Worm (Caenorhabditis elegans) whole organism, young adult: Measurements from ENCODE around the gene C14A4.6.
A peak's percentile ranks its signal among the peaks of the same experiment; 100 is the strongest.

Experiments used
- B0035.1 ChIP-seq: sonication (generic microtip); optimal IDR thresholded peaks from 2 replicates; lab custom pipeline; 2016; ENCODE audit warnings: missing genetic modification characterization, mild to moderate bottlenecking, missing compliant biosample characterization, missing genotype, missing genetic modification reagents
- B0261.1 ChIP-seq: sonication (generic microtip); optimal IDR thresholded peaks from 2 replicates; lab custom pipeline; 2016; ENCODE audit warnings: mild to moderate bottlenecking, missing genetic modification characterization, moderate library complexity, missing compliant biosample characterization
- F33H1.4 ChIP-seq: fragments of 200-800 bp; sonication (Bioruptor generic); IDR thresholded peaks from 2 replicates; pipeline ENCODE4 v1.3.6; 2022; ENCODE audit warnings: missing genetic modification reagents, missing genetic modification characterization, missing compliant biosample characterization
- F57C9.4 ChIP-seq: sonication (generic microtip); optimal IDR thresholded peaks from 2 replicates; lab custom pipeline; 2017; ENCODE audit warnings: mild to moderate bottlenecking, missing genetic modification characterization, missing compliant biosample characterization
- K11D2.4 ChIP-seq: fragments of 200-800 bp; sonication (Bioruptor generic); IDR thresholded peaks from 2 replicates; pipeline ENCODE4 v1.3.6; 2022; ENCODE audit warnings: missing genetic modification reagents, missing genetic modification characterization, missing compliant biosample characterization
- T07F8.4 ChIP-seq: sonication (generic microtip); optimal IDR thresholded peaks from 2 replicates; lab custom pipeline; 2016; ENCODE audit warnings: mild to moderate bottlenecking, missing genetic modification characterization, moderate library complexity, missing compliant biosample characterization
- Y53G8AR.9 ChIP-seq: fragments of 200-800 bp; sonication (Bioruptor generic); conservative IDR thresholded peaks from 2 replicates; pipeline ENCODE4 v1.3.6; 2022; ENCODE audit warnings: missing genetic modification reagents, missing genetic modification characterization, missing compliant biosample characterization
- Y56A3A.18 ChIP-seq: fragments of 200-800 bp; sonication (Bioruptor generic); IDR thresholded peaks from 2 replicates; pipeline ENCODE4 v1.3.6; 2022; ENCODE audit warnings: missing genetic modification reagents, missing genetic modification characterization, missing compliant biosample characterization
- ama-1 ChIP-seq, 3 experiments: fragments of 150-350 bp in 1 of 3; sonication (generic microtip) in 2 of 3; optimal IDR thresholded peaks; 2 replicates each; lab custom pipeline; 2014 to 2018; ENCODE audit warnings: missing biosample characterization in 2 of 3, missing genetic modification characterization in 2 of 3, missing genetic modification reagents in 2 of 3
- aptf-3 ChIP-seq: fragments of 200-800 bp; sonication (Bioruptor generic); IDR thresholded peaks from 2 replicates; pipeline ENCODE4 v1.3.6; 2022; ENCODE audit warnings: missing genetic modification characterization, missing compliant biosample characterization
- attf-6 ChIP-seq: fragments of 200-800 bp; sonication (Bioruptor generic); IDR thresholded peaks from 2 replicates; pipeline ENCODE4 v1.3.6; 2022; ENCODE audit warnings: missing genetic modification reagents, missing genetic modification characterization, missing compliant biosample characterization
- cebp-2 ChIP-seq: fragments of 200-800 bp; sonication (Bioruptor generic); IDR thresholded peaks from 2 replicates; pipeline ENCODE4 v1.3.6; 2022; ENCODE audit warnings: missing genetic modification characterization, missing compliant biosample characterization
- ceh-27 ChIP-seq: fragments of 200-800 bp; sonication (Bioruptor generic); optimal IDR thresholded peaks from 2 replicates; lab custom pipeline; 2018; ENCODE audit warnings: mild to moderate bottlenecking, missing genetic modification characterization, moderate library complexity, missing compliant biosample characterization
- ceh-58 ChIP-seq: fragments of 200-800 bp; sonication (Bioruptor generic); IDR thresholded peaks from 2 replicates; pipeline ENCODE4 v1.3.6; 2022; ENCODE audit warnings: missing genetic modification characterization, missing compliant biosample characterization
- dpff-1 ChIP-seq: sonication (generic microtip); optimal IDR thresholded peaks from 2 replicates; lab custom pipeline; 2017; ENCODE audit warnings: mild to moderate bottlenecking, missing genetic modification characterization, missing compliant biosample characterization
- dpl-1 ChIP-seq: fragments of 150-350 bp; optimal IDR thresholded peaks from 2 replicates; lab custom pipeline; 2014; ENCODE audit warnings: missing biosample characterization, missing genetic modification reagents, missing genetic modification characterization
- ekl-4 ChIP-seq: fragments of 200-800 bp; sonication (Bioruptor generic); IDR thresholded peaks from 2 replicates; pipeline ENCODE4 v1.3.6; 2022; ENCODE audit warnings: missing genetic modification reagents, missing genetic modification characterization, missing compliant biosample characterization
- him-1 ChIP-seq: sonication (generic microtip); optimal IDR thresholded peaks from 2 replicates; lab custom pipeline; 2016; ENCODE audit warnings: missing genotype, missing genetic modification reagents, missing genetic modification characterization, missing compliant biosample characterization
- hmg-1.2 ChIP-seq: fragments of 200-800 bp; sonication (Bioruptor generic); IDR thresholded peaks from 2 replicates; pipeline ENCODE4 v1.3.6; 2022; ENCODE audit warnings: missing genetic modification reagents, missing genetic modification characterization, missing compliant biosample characterization
- hrde-1 ChIP-seq: sonication (generic microtip); optimal IDR thresholded peaks from 2 replicates; lab custom pipeline; 2016; ENCODE audit warnings: missing genetic modification characterization, mild to moderate bottlenecking, missing compliant biosample characterization, moderate library complexity, missing genotype, missing genetic modification reagents, borderline replicate concordance
- lag-1 ChIP-seq: fragments of 200-800 bp; sonication (Bioruptor generic); IDR thresholded peaks from 2 replicates; pipeline ENCODE4 v1.3.6; 2022; ENCODE audit warnings: missing genetic modification reagents, missing genetic modification characterization, missing compliant biosample characterization
- let-607 ChIP-seq, 2 experiments: fragments of 200-800 bp in 1 of 2; sonication (Bioruptor generic) in 1 of 2; sonication (generic microtip) in 1 of 2; optimal IDR thresholded peaks; 2 replicates each; lab custom pipeline; 2016 to 2018; ENCODE audit warnings: mild to moderate bottlenecking in 2 of 2, missing compliant biosample characterization in 2 of 2, missing genetic modification characterization in 2 of 2, moderate library complexity in 2 of 2, missing genotype in 1 of 2
- lin-26 ChIP-seq: fragments of 200-800 bp; sonication (Bioruptor generic); IDR thresholded peaks from 2 replicates; pipeline ENCODE4 v1.3.6; 2022; ENCODE audit warnings: missing genetic modification reagents, missing genetic modification characterization, missing compliant biosample characterization
- lin-35 ChIP-seq, 3 experiments: fragments of 150-350 bp in 2 of 3; sonication (generic microtip) in 1 of 3; optimal IDR thresholded peaks; 2 replicates each; lab custom pipeline; 2014 to 2018; ENCODE audit warnings: missing biosample characterization in 3 of 3, missing genetic modification characterization in 3 of 3, missing genetic modification reagents in 3 of 3
- lin-54 ChIP-seq: fragments of 200-800 bp; sonication (Bioruptor generic); optimal IDR thresholded peaks from 2 replicates; lab custom pipeline; 2018; ENCODE audit warnings: mild to moderate bottlenecking, missing genetic modification characterization, missing compliant biosample characterization
- lsl-1 ChIP-seq: fragments of 200-800 bp; sonication (Bioruptor generic); optimal IDR thresholded peaks from 2 replicates; lab custom pipeline; 2018; ENCODE audit warnings: mild to moderate bottlenecking, missing genetic modification characterization, moderate library complexity, missing compliant biosample characterization
- madf-10 ChIP-seq: sonication (generic microtip); optimal IDR thresholded peaks from 2 replicates; lab custom pipeline; 2016; ENCODE audit warnings: mild to moderate bottlenecking, missing genetic modification characterization, missing compliant biosample characterization
- madf-6 ChIP-seq: fragments of 200-800 bp; sonication (Bioruptor generic); IDR thresholded peaks from 2 replicates; pipeline ENCODE4 v1.3.6; 2022; ENCODE audit warnings: missing genetic modification reagents, missing genetic modification characterization, missing compliant biosample characterization
- mel-28 ChIP-seq: sonication (generic microtip); optimal IDR thresholded peaks from 2 replicates; lab custom pipeline; 2016; ENCODE audit warnings: borderline replicate concordance, mild to moderate bottlenecking, missing genetic modification characterization, missing compliant biosample characterization
- mes-4 ChIP-seq: sonication (generic microtip); optimal IDR thresholded peaks from 2 replicates; lab custom pipeline; 2016; ENCODE audit warnings: missing genotype, missing genetic modification characterization, missing compliant biosample characterization
- mxl-1 ChIP-seq: sonication (generic microtip); optimal IDR thresholded peaks from 2 replicates; lab custom pipeline; 2016; ENCODE audit warnings: missing genetic modification characterization, missing compliant biosample characterization
- nhr-27 ChIP-seq: fragments of 200-800 bp; sonication (Bioruptor generic); optimal IDR thresholded peaks from 2 replicates; lab custom pipeline; 2018; ENCODE audit warnings: mild to moderate bottlenecking, missing genetic modification characterization, moderate library complexity, missing compliant biosample characterization
- nhr-80 ChIP-seq: sonication (generic microtip); optimal IDR thresholded peaks from 2 replicates; lab custom pipeline; 2016; ENCODE audit warnings: missing genetic modification characterization, missing compliant biosample characterization
- rpc-1 ChIP-seq, 2 experiments: fragments of 150-350 bp in 1 of 2; sonication (generic microtip) in 1 of 2; optimal IDR thresholded peaks; 2 replicates each; lab custom pipeline; 2014 to 2018; ENCODE audit warnings: missing biosample characterization in 1 of 2, missing genetic modification characterization in 1 of 2, missing genetic modification reagents in 1 of 2, missing genotype in 1 of 2
- snpc-1.1 ChIP-seq: sonication (generic microtip); optimal IDR thresholded peaks from 2 replicates; lab custom pipeline; 2017; ENCODE audit warnings: missing genetic modification characterization, mild to moderate bottlenecking, missing compliant biosample characterization, antibody characterized with exemption, moderate library complexity, missing genotype, missing genetic modification reagents; ENCODE audit not compliant: insufficient read depth
- snpc-1.3 ChIP-seq: sonication (generic microtip); optimal IDR thresholded peaks from 2 replicates; lab custom pipeline; 2017; ENCODE audit warnings: missing genetic modification characterization, mild to moderate bottlenecking, missing compliant biosample characterization, antibody characterized with exemption, moderate library complexity, missing genotype, missing genetic modification reagents; ENCODE audit not compliant: insufficient read depth
- snpc-4 ChIP-seq, 5 experiments: fragments of 150-350 bp in 1 of 5; sonication (generic microtip) in 4 of 5; optimal IDR thresholded peaks; 2 replicates each; lab custom pipeline; 2014 to 2018; ENCODE audit warnings: missing genetic modification characterization in 5 of 5, missing biosample characterization in 3 of 5, antibody characterized with exemption in 2 of 5, mild to moderate bottlenecking in 2 of 5, missing compliant biosample characterization in 2 of 5, missing genotype in 2 of 5, moderate library complexity in 2 of 5, missing genetic modification reagents in 1 of 5
- sptf-2 ChIP-seq: fragments of 200-800 bp; sonication (Bioruptor generic); optimal IDR thresholded peaks from 2 replicates; lab custom pipeline; 2018; ENCODE audit warnings: mild to moderate bottlenecking, missing genetic modification characterization, missing compliant biosample characterization
- tbp1 ChIP-seq: fragments of 200-800 bp; sonication (Bioruptor generic); optimal IDR thresholded peaks from 2 replicates; lab custom pipeline; 2018; ENCODE audit warnings: mild to moderate bottlenecking, missing genetic modification characterization, missing compliant biosample characterization
- tbx-9 ChIP-seq: sonication (generic microtip); optimal IDR thresholded peaks from 2 replicates; lab custom pipeline; 2016; ENCODE audit warnings: borderline replicate concordance, missing genetic modification characterization, inconsistent platforms, missing compliant biosample characterization
- tlf-1 ChIP-seq: fragments of 200-800 bp; sonication (Bioruptor generic); optimal IDR thresholded peaks from 2 replicates; lab custom pipeline; 2018; ENCODE audit warnings: mild to moderate bottlenecking, missing genetic modification characterization, missing compliant biosample characterization
- ztf-18 ChIP-seq: sonication (generic microtip); optimal IDR thresholded peaks from 2 replicates; lab custom pipeline; 2016; ENCODE audit warnings: missing genotype, mild to moderate bottlenecking, missing genetic modification characterization, missing compliant biosample characterization
- ztf-25 ChIP-seq: fragments of 200-800 bp; sonication (Bioruptor generic); IDR thresholded peaks from 2 replicates; pipeline ENCODE4 v1.3.6; 2022; ENCODE audit warnings: missing genetic modification reagents, missing genetic modification characterization, missing compliant biosample characterization
- ztf-26 ChIP-seq: sonication (generic microtip); optimal IDR thresholded peaks from 2 replicates; lab custom pipeline; 2017; ENCODE audit warnings: missing genetic modification characterization, missing compliant biosample characterization
- ztf-28 ChIP-seq: fragments of 200-800 bp; sonication (Bioruptor generic); IDR thresholded peaks from 2 replicates; pipeline ENCODE4 v1.3.6; 2022; ENCODE audit warnings: missing genetic modification reagents, missing genetic modification characterization, missing compliant biosample characterization
- ztf-6 ChIP-seq: fragments of 200-800 bp; sonication (Bioruptor generic); IDR thresholded peaks from 2 replicates; pipeline ENCODE4 v1.3.6; 2022; ENCODE audit warnings: missing genetic modification reagents, missing genetic modification characterization, missing compliant biosample characterization

The C14A4.6 gene

DNA sequence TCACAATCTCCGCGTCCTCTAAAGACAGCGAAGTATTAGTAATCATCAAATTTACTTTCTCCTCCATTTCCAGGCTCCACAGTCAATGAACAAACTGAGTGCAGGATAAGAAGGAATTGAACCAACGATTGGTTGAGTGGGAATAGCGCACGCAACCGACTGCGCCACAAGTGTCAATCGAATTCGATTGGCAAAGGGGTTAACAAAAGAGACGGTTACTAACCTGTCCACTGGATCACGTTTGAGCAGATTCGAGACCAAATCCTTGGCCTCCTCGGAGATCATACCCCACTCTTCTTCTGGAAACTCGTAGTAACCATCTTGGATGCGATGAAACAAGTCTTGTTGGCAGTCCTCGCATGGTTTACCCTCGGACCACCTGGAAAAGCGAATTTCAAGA, 49.4 kb downstream of the C14A4.6 start:
- TF ChIP-seq mel-28 (tag; lab: Kevin White, UChicago): no peak
- TF ChIP-seq lag-1 (GFP tag; lab: Robert Waterston, UW): 0 out of 2 replicates have a peak, but pooled peaks have one; percentile 26
- TF ChIP-seq F57C9.4 (tag; lab: Kevin White, UChicago): no peak
- no peak for TF ChIP-seq ztf-26 (tag; lab: Kevin White, UChicago)
- no peak for TF ChIP-seq mxl-1 (tag; lab: Kevin White, UChicago)
- TF ChIP-seq sptf-2: peak; percentile 48
- 0 out of 2 replicates have a peak, but pooled peaks have one; percentile 48 for TF ChIP-seq ztf-6 (GFP tag; lab: Robert Waterston, UW)
- 0 out of 2 replicates have a peak, but pooled peaks have one; percentile 7 for TF ChIP-seq F33H1.4 (GFP tag; lab: Robert Waterston, UW)
- no peak for TF ChIP-seq nhr-80
- no peak for TF ChIP-seq snpc-1.1
- peak in 1 of 2 experiments; percentile 2 for TF ChIP-seq let-607 (tag; optimal IDR thresholded peaks at IDR 0.05; lab: Kevin White, UChicago)
- TF ChIP-seq ztf-18 (tag; lab: Kevin White, UChicago): no peak
- TF ChIP-seq madf-10 (tag; lab: Kevin White, UChicago): no peak
- TF ChIP-seq cebp-2 (GFP tag; lab: Robert Waterston, UW): 0 out of 2 replicates have a peak, but pooled peaks have one; percentile 3
- no peak for TF ChIP-seq ztf-25 (GFP tag; lab: Robert Waterston, UW)
- peak; percentile 10 for TF ChIP-seq hrde-1 (tag; lab: Kevin White, UChicago)
- no peak for TF ChIP-seq him-1 (tag; lab: Kevin White, UChicago)
- peak; percentile 50 for TF ChIP-seq rpc-1 (optimal IDR thresholded peaks at IDR 0.05; lab: Kevin White, UChicago)
- peak; percentile 78 for TF ChIP-seq rpc-1 (tag; optimal IDR thresholded peaks at IDR 0.05; lab: Kevin White, UChicago)
- TF ChIP-seq snpc-1.3 (tag; lab: Kevin White, UChicago): peak; percentile 40
- TF ChIP-seq madf-6 (GFP tag; lab: Robert Waterston, UW): 0 out of 2 replicates have a peak, but pooled peaks have one; percentile 13
- TF ChIP-seq B0035.1 (tag; lab: Kevin White, UChicago): peak; percentile 13
- 0 out of 2 replicates have a peak, but pooled peaks have one; percentile 52 for TF ChIP-seq lin-26 (GFP tag; lab: Robert Waterston, UW)
- TF ChIP-seq attf-6 (GFP tag; lab: Robert Waterston, UW): no peak
- peak; percentile 34 for TF ChIP-seq lin-54 (GFP tag; lab: Kevin White, UChicago)
- TF ChIP-seq T07F8.4 (tag; lab: Kevin White, UChicago): no peak
- TF ChIP-seq ekl-4 (GFP tag; lab: Robert Waterston, UW): no peak; the same call in 1 of the 2 replicates
- TF ChIP-seq dpff-1: no peak
- TF ChIP-seq ceh-27 (GFP tag; lab: Kevin White, UChicago): no peak
- peak; percentile 39; the same call in 1 of the 2 replicates for TF ChIP-seq aptf-3 (GFP tag; lab: Robert Waterston, UW)
- peak in 1 of 3 experiments; percentile 43 for TF ChIP-seq lin-35 (GFP tag; optimal IDR thresholded peaks at IDR 0.05; lab: Kevin White, UChicago)
- TF ChIP-seq dpl-1: no peak
- TF ChIP-seq ztf-28 (GFP tag; lab: Robert Waterston, UW): no peak
- TF ChIP-seq ceh-58 (GFP tag; lab: Robert Waterston, UW): no peak
- peak; percentile 6 for TF ChIP-seq lsl-1 (GFP tag; lab: Kevin White, UChicago)
- TF ChIP-seq Y53G8AR.9 (GFP tag; lab: Robert Waterston, UW): peak; percentile 30; the same call in 1 of the 2 replicates
- no peak for TF ChIP-seq tbx-9 (tag; lab: Kevin White, UChicago)
- peak; percentile 87 for TF ChIP-seq tbp1
- peak; percentile 42 for TF ChIP-seq snpc-4 (GFP tag; optimal IDR thresholded peaks at IDR 0.05; lab: Kevin White, UChicago)
- peak in 1 of 4 experiments; percentile 37 for TF ChIP-seq snpc-4 (tag; optimal IDR thresholded peaks at IDR 0.05; lab: Kevin White, UChicago)
- no peak for TF ChIP-seq tlf-1
- TF ChIP-seq mes-4: no peak
- TF ChIP-seq nhr-27 (tag; lab: Kevin White, UChicago): no peak
- peak; percentile 63 for TF ChIP-seq B0261.1 (tag; lab: Kevin White, UChicago)
- TF ChIP-seq hmg-1.2 (GFP tag; lab: Robert Waterston, UW): 0 out of 2 replicates have a peak, but pooled peaks have one; percentile 20
- TF ChIP-seq K11D2.4: 0 out of 2 replicates have a peak, but pooled peaks have one; percentile 10
- peak; percentile 10; the same call in 1 of the 2 replicates for TF ChIP-seq Y56A3A.18
- TF ChIP-seq ama-1 (optimal IDR thresholded peaks at IDR 0.05; lab: Kevin White, UChicago): peak; percentile 93
- no peak for TF ChIP-seq ama-1 (GFP tag; optimal IDR thresholded peaks at IDR 0.05; lab: Kevin White, UChicago)
